Worm (Caenorhabditis elegans) whole organism, mixed stage, embryonic: ENCODE results near the gene enol-1.

ENCODE experiments used
- lin-32 ChIP-seq: fragments of 200-800 bp; sonication (Bioruptor generic); optimal IDR thresholded peaks from 2 replicates; lab custom pipeline; 2018; ENCODE audit warnings: mild to moderate bottlenecking, missing genetic modification characterization, missing compliant biosample characterization
- lsy-2 ChIP-seq: fragments of 150-350 bp; optimal IDR thresholded peaks from 2 replicates; lab custom pipeline; 2014; ENCODE audit warnings: missing biosample characterization, missing genetic modification characterization
- mab-5 ChIP-seq: fragments of 150-350 bp; optimal IDR thresholded peaks from 2 replicates; lab custom pipeline; 2014; ENCODE audit warnings: missing biosample characterization, missing genetic modification characterization
- nhr-12 ChIP-seq: fragments of 150-350 bp; optimal IDR thresholded peaks from 2 replicates; lab custom pipeline; 2014; ENCODE audit warnings: missing biosample characterization, missing genetic modification characterization
- nhr-237 ChIP-seq: fragments of 150-350 bp; optimal IDR thresholded peaks from 2 replicates; lab custom pipeline; 2014; ENCODE audit warnings: missing biosample characterization, missing genetic modification characterization
- nhr-28 ChIP-seq: fragments of 150-350 bp; optimal IDR thresholded peaks from 2 replicates; lab custom pipeline; 2014; ENCODE audit warnings: missing biosample characterization, missing genetic modification characterization
- nhr-76 ChIP-seq: sonication (generic microtip); optimal IDR thresholded peaks from 2 replicates; lab custom pipeline; 2017; ENCODE audit warnings: missing biosample characterization, missing genetic modification characterization
- snpc-4 ChIP-seq: fragments of 150-350 bp; optimal IDR thresholded peaks from 2 replicates; lab custom pipeline; 2014; ENCODE audit warnings: missing biosample characterization, missing genetic modification characterization
- unc-39 ChIP-seq: fragments of 150-350 bp; optimal IDR thresholded peaks from 2 replicates; lab custom pipeline; 2014; ENCODE audit warnings: missing biosample characterization, missing genetic modification characterization
- unc-62 ChIP-seq: fragments of 150-350 bp; optimal IDR thresholded peaks from 2 replicates; lab custom pipeline; 2014; ENCODE audit warnings: missing biosample characterization, missing genetic modification reagents, missing genetic modification characterization
- ztf-11 ChIP-seq: fragments of 150-350 bp; optimal IDR thresholded peaks from 2 replicates; lab custom pipeline; 2014; ENCODE audit warnings: missing biosample characterization, missing genetic modification characterization

DNA sequence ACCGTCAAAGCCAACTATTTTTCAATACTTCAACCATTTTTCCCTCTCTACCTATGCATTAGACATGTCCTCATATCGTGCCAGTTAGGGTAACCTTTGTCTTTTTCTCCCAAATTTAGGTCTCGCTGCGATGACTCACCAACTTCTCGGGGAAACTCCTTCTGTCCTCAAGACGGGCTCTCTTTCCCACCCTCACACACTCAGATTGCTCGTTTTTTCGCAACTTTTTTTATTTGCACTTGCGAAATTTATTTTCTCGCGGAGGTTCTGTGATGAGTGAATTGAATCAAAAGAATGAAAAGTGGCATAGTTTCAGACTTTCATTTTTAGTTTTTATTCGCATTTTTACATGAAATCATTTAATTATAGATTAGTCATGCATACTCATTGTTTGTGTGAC is 10.5 kb upstream of the enol-1 start:
- TF ChIP-seq unc-62 (GFP tag; lab: Kevin White, UChicago) (no peak), unc-39 (tag; lab: Kevin White, UChicago) (no peak), mab-5 (tag; lab: Kevin White, UChicago) (no peak), nhr-237 (tag; lab: Kevin White, UChicago) (no peak), nhr-12 (tag; lab: Kevin White, UChicago) (no peak), nhr-76 (tag; lab: Kevin White, UChicago) (no peak), lsy-2 (no peak), ztf-11 (no peak), lin-32 (GFP tag; lab: Kevin White, UChicago) (no peak), nhr-28 (tag; lab: Kevin White, UChicago) (no peak), snpc-4 (tag; lab: Kevin White, UChicago) (no peak)
